Worm (Caenorhabditis elegans): ENCODE results near the gene slc-25A21.
"Not testable (repeated sequence)": the region's sequence is repeated elsewhere in the genome, so short reads cannot be mapped to it uniquely, and the experiment has no call there.

slc-25A21 gene

ce11 chrX:16217749-16218148 lies 28.1 kb downstream of the slc-25A21 start (continued):
- TF ChIP-seq snpc-1.1 (tag; optimal IDR thresholded peaks at IDR 0.05; ENCODE audit: insufficient read depth) (no peak), lir-1 (GFP tag; conservative IDR thresholded peaks at IDR 0.05) (no peak), ztf-22 (GFP tag; optimal IDR thresholded peaks at IDR 0.05) (no peak), ekl-4 (GFP tag; IDR thresholded peaks at IDR 0.05) (no peak), B0336.3 (GFP tag; IDR thresholded peaks at IDR 0.05) (no peak), ceh-40 (GFP tag; IDR thresholded peaks at IDR 0.05) (0 out of 2 replicates have a peak, but pooled peaks have one; percentile 60)

DNA sequence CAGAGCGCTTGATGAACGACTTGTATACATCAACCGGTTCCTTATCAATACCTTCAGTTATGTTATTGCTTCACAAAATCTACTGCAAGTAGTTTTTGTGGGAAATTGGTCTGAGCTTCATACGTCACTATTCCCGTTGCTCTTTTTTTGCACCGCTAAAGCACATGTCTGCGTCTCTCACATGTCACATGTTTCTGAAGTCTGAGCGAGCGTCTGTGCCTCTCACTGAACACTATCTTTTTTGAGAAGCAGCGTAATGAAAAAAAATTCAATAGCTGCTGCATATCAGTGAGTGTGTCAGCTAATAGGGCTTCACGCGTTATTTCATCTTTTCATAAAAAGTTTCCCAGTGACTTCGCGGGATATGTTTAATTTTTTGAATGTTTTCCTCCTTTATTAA lies 28.6 kb downstream of the slc-25A21 start:
- TF ChIP-seq nhr-80 (tag; optimal IDR thresholded peaks at IDR 0.05) (peak; percentile 26), nfyb-1 (GFP tag; IDR thresholded peaks at IDR 0.05) (no peak), hmg-1.2 (GFP tag; IDR thresholded peaks at IDR 0.05) (peak; percentile 66; the same call in 1 of the 2 replicates)

DNA sequence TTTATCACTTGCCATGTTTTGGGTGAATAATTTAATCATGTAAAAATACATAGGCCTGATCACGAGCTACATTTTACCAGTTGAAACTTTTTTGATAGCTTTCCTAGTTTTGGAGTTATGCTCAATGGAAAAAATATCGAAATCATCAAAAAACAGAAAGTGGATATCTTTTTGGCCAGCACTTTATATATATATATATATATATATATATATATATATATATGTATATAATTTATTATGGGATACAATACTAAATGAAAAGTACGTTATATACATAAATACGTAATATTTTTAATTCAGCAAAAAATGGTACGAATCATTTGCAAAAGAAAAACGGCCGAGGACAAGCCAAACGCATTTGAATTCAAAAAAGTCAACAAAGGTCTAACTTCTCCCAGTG lies 30.1 kb downstream of the slc-25A21 start, which contains the start of gene F23A7.3:
TSS of gene F23A7.3 (plus strand) at position 301 of the 400 bp plus-strand sequence.
- not testable (repeated sequence) for TF ChIP-seq K11D2.4, madf-3, D2030.7 (GFP tag; IDR thresholded peaks at IDR 0.05)

DNA sequence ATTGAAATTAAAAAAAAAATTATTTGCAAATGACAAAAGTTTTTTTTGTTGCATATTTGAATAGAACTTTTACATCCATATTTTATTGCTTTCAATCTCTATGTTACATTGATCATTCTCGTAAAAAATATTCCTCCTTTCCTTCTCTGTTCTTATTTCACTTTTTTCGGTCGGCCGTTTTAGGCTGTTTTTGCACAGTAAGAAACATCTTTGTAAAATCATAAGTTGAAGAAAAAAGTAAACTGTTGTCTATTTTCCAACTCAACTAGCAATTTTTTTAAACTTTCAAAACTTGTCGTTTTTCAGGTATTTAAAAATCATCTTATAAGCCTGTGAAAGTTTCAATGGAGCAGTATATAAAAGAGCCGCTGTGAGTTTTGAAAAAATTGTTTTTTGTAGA lies 39.0 kb downstream of the slc-25A21 start, which contains the start of gene F23A7.5:
TSS of gene F23A7.5 (plus strand) at position 301 of the 400 bp plus-strand sequence.
- TF ChIP-seq Y56A3A.18 (GFP tag; IDR thresholded peaks at IDR 0.05) = no peak
- TF ChIP-seq pbrm-1 (GFP tag; IDR thresholded peaks at IDR 0.05) = no peak
- TF ChIP-seq snpc-4 (GFP tag; optimal IDR thresholded peaks at IDR 0.05) = no peak
- TF ChIP-seq snpc-4 (tag; optimal IDR thresholded peaks at IDR 0.05) = no peak
- no peak for TF ChIP-seq tbp1 (GFP tag; optimal IDR thresholded peaks at IDR 0.05)
- no peak for TF ChIP-seq B0261.1 (tag; optimal IDR thresholded peaks at IDR 0.05)
- no peak for TF ChIP-seq lsy-27 (tag; optimal IDR thresholded peaks at IDR 0.05; ENCODE audit: borderline replicate concordance, insufficient read depth)
- TF ChIP-seq F49E8.2 (tag; optimal IDR thresholded peaks at IDR 0.05; ENCODE audit: insufficient read depth) = no peak
- TF ChIP-seq sdz-38 (tag; optimal IDR thresholded peaks at IDR 0.05) = no peak
- TF ChIP-seq ZK185.1 (tag; optimal IDR thresholded peaks at IDR 0.05; ENCODE audit: poor library complexity, severe bottlenecking) = no peak
- no peak for TF ChIP-seq nhr-179 (tag; optimal IDR thresholded peaks at IDR 0.05)
- no peak for TF ChIP-seq lin-35 (GFP tag; optimal IDR thresholded peaks at IDR 0.05)
- TF ChIP-seq F37B4.10 (GFP tag; IDR thresholded peaks at IDR 0.05) = no peak
- no peak for TF ChIP-seq nfya-1 (tag; optimal IDR thresholded peaks at IDR 0.05; ENCODE audit: borderline replicate concordance, insufficient read depth)
- TF ChIP-seq madf-8 (GFP tag; conservative IDR thresholded peaks at IDR 0.05) = no peak
- TF ChIP-seq hlh-26 (GFP tag; conservative IDR thresholded peaks at IDR 0.05) = no peak
- TF ChIP-seq ceh-91 (GFP tag; IDR thresholded peaks at IDR 0.05) = no peak
- TF ChIP-seq B0019.2 (GFP tag; conservative IDR thresholded peaks at IDR 0.05) = no peak
- no peak for TF ChIP-seq attf-5 (GFP tag; optimal IDR thresholded peaks at IDR 0.05)
- no peak for TF ChIP-seq ztf-26 (tag; optimal IDR thresholded peaks at IDR 0.05)

DNA sequence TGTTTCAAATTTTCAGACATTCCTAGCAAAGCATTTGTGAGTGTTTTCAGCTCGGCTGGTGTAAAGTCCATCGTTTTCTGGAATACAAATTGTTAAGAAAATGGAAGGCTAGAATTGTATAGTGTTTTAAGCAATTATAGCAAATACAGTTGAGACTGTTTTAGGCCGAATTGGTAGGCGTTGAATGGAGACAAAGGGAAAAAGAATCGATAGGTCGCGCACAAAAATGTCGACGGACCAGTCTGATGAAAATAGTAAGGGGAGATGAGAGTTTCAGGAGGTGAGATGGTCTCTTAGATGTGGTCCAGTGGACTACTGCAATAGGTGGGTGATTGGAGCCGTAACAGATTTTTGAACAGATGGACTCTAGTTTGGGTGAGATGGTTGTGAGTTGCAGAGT lies 51.0 kb downstream of the slc-25A21 start:
- TF ChIP-seq Y53F4B.3 (GFP tag; IDR thresholded peaks at IDR 0.05) (no peak), somi-1 (GFP tag; optimal IDR thresholded peaks at IDR 0.05) (no peak), ccch-3 (GFP tag; optimal IDR thresholded peaks at IDR 0.05) (no peak), dox-1 (GFP tag; IDR thresholded peaks at IDR 0.05) (no peak), Y79H2A.3 (GFP tag; conservative IDR thresholded peaks at IDR 0.05) (no peak), ztf-18 (tag; optimal IDR thresholded peaks at IDR 0.05) (no peak), attf-5 (GFP tag; optimal IDR thresholded peaks at IDR 0.05) (no peak), snpc-1.1 (tag; optimal IDR thresholded peaks at IDR 0.05; ENCODE audit: insufficient read depth) (no peak), tbp1 (GFP tag; optimal IDR thresholded peaks at IDR 0.05) (no peak), madf-10 (tag; optimal IDR thresholded peaks at IDR 0.05) (no peak), tbx-9 (tag; optimal IDR thresholded peaks at IDR 0.05; ENCODE audit: borderline replicate concordance) (no peak), ztf-25 (GFP tag; IDR thresholded peaks at IDR 0.05) (no peak)
